Worm (Caenorhabditis elegans) whole organism, L2 larva: ENCODE measurements around the gene ZC395.4.

Experiments used
- C34F6.9 ChIP-seq: fragments of 150-350 bp; optimal IDR thresholded peaks from 2 replicates; lab custom pipeline; 2014; ENCODE audit warnings: missing biosample characterization, missing genetic modification characterization
- F13H6.1 ChIP-seq: sonication (generic microtip); optimal IDR thresholded peaks from 2 replicates; lab custom pipeline; 2016; ENCODE audit warnings: missing genetic modification characterization, missing compliant biosample characterization
- Y55F3AM.14 ChIP-seq: fragments of 200-800 bp; sonication (Bioruptor generic); optimal IDR thresholded peaks from 2 replicates; lab custom pipeline; 2018; ENCODE audit warnings: mild to moderate bottlenecking, missing genetic modification characterization, missing compliant biosample characterization
- alr-1 ChIP-seq: fragments of 150-350 bp; optimal IDR thresholded peaks from 2 replicates; lab custom pipeline; 2014; ENCODE audit warnings: missing biosample characterization, missing genetic modification characterization
- ama-1 ChIP-seq: fragments of 150-350 bp; optimal IDR thresholded peaks from 2 replicates; lab custom pipeline; 2018; ENCODE audit warnings: inconsistent platforms
- blmp-1 ChIP-seq: sonication (generic microtip); optimal IDR thresholded peaks from 2 replicates; lab custom pipeline; 2017; ENCODE audit warnings: missing genetic modification characterization, mild to moderate bottlenecking, missing compliant biosample characterization, antibody characterized with exemption, moderate library complexity; ENCODE audit not compliant: insufficient read depth
- crh-2 ChIP-seq: sonication (generic microtip); optimal IDR thresholded peaks from 2 replicates; lab custom pipeline; 2017; ENCODE audit warnings: missing biosample characterization, missing genetic modification characterization
- dmd-4 ChIP-seq: sonication (generic microtip); optimal IDR thresholded peaks from 2 replicates; lab custom pipeline; 2017; ENCODE audit warnings: missing biosample characterization, missing genetic modification characterization
- egl-27 ChIP-seq: sonication (generic microtip); optimal IDR thresholded peaks from 3 replicates; lab custom pipeline; 2017; ENCODE audit warnings: missing biosample characterization, missing genetic modification reagents, missing genetic modification characterization
- elt-1 ChIP-seq: fragments of 150-350 bp; optimal IDR thresholded peaks from 2 replicates; lab custom pipeline; 2014; ENCODE audit warnings: missing biosample characterization, missing genetic modification characterization
- elt-3 ChIP-seq: sonication (generic microtip); optimal IDR thresholded peaks from 2 replicates; lab custom pipeline; 2017; ENCODE audit warnings: missing biosample characterization, missing genetic modification characterization
- fos-1 ChIP-seq: fragments of 150-350 bp; optimal IDR thresholded peaks from 2 replicates; lab custom pipeline; 2014; ENCODE audit warnings: missing biosample characterization, missing genetic modification characterization
- gmeb-1 ChIP-seq: fragments of 150-350 bp; optimal IDR thresholded peaks from 2 replicates; lab custom pipeline; 2014; ENCODE audit warnings: missing biosample characterization, missing genetic modification characterization
- lin-11 ChIP-seq: fragments of 150-350 bp; sonication (generic microtip); optimal IDR thresholded peaks from 2 replicates; lab custom pipeline; 2014; ENCODE audit warnings: missing biosample characterization, missing genetic modification characterization, inconsistent platforms, mixed read lengths
- lin-13 ChIP-seq: fragments of 150-350 bp; optimal IDR thresholded peaks from 2 replicates; lab custom pipeline; 2014; ENCODE audit warnings: missing biosample characterization, missing genetic modification reagents, missing genetic modification characterization
- lsy-2 ChIP-seq, 2 experiments: fragments of 150-350 bp in 1 of 2; sonication (generic microtip) in 1 of 2; optimal IDR thresholded peaks; 2 replicates each; lab custom pipeline; 2014 to 2017; ENCODE audit warnings: missing biosample characterization in 2 of 2, missing genetic modification characterization in 2 of 2
- nhr-11 ChIP-seq: fragments of 150-350 bp; optimal IDR thresholded peaks from 2 replicates; lab custom pipeline; 2014; ENCODE audit warnings: missing biosample characterization, missing genetic modification characterization
- nhr-12 ChIP-seq: fragments of 150-350 bp; optimal IDR thresholded peaks from 2 replicates; lab custom pipeline; 2014; ENCODE audit warnings: missing biosample characterization, missing genetic modification characterization
- nhr-129 ChIP-seq: fragments of 150-350 bp; optimal IDR thresholded peaks from 2 replicates; lab custom pipeline; 2014; ENCODE audit warnings: missing biosample characterization, missing genetic modification characterization
- nhr-23 ChIP-seq: fragments of 150-350 bp; optimal IDR thresholded peaks from 2 replicates; lab custom pipeline; 2014; ENCODE audit warnings: missing biosample characterization, missing genetic modification reagents, missing genetic modification characterization
- nhr-25 ChIP-seq: fragments of 150-350 bp; sonication (generic microtip); optimal IDR thresholded peaks from 3 replicates; lab custom pipeline; 2014; ENCODE audit warnings: missing biosample characterization, missing genetic modification characterization
- nhr-6 ChIP-seq: fragments of 150-350 bp; optimal IDR thresholded peaks from 2 replicates; lab custom pipeline; 2014; ENCODE audit warnings: missing biosample characterization, missing genetic modification characterization
- nhr-77 ChIP-seq: fragments of 150-350 bp; optimal IDR thresholded peaks from 2 replicates; lab custom pipeline; 2014; ENCODE audit warnings: missing biosample characterization, missing genetic modification characterization
- peb-1 ChIP-seq: fragments of 150-350 bp; optimal IDR thresholded peaks from 2 replicates; lab custom pipeline; 2014; ENCODE audit warnings: missing biosample characterization, missing genetic modification characterization
- sem-4 ChIP-seq: fragments of 150-350 bp; optimal IDR thresholded peaks from 2 replicates; lab custom pipeline; 2014; ENCODE audit warnings: missing biosample characterization, missing genetic modification reagents, missing genetic modification characterization
- sma-3 ChIP-seq: sonication (generic microtip); optimal IDR thresholded peaks from 2 replicates; lab custom pipeline; 2016; ENCODE audit warnings: missing genetic modification reagents, missing genetic modification characterization, missing compliant biosample characterization
- sma-9 ChIP-seq, 2 experiments: fragments of 150-350 bp in 1 of 2; sonication (generic microtip) in 1 of 2; optimal IDR thresholded peaks; 2 replicates each; lab custom pipeline; 2014 to 2016; ENCODE audit warnings: missing genetic modification characterization in 2 of 2, mild to moderate bottlenecking in 1 of 2, missing biosample characterization in 1 of 2, missing compliant biosample characterization in 1 of 2, missing genetic modification reagents in 1 of 2, moderate library complexity in 1 of 2
- snpc-4 ChIP-seq: fragments of 150-350 bp; optimal IDR thresholded peaks from 2 replicates; lab custom pipeline; 2014; ENCODE audit warnings: missing biosample characterization, missing genetic modification characterization
- unc-55 ChIP-seq: fragments of 150-350 bp; sonication (generic microtip); optimal IDR thresholded peaks from 3 replicates; lab custom pipeline; 2014; ENCODE audit warnings: missing biosample characterization, missing genetic modification reagents, missing genetic modification characterization
- unc-62 ChIP-seq: fragments of 150-350 bp; optimal IDR thresholded peaks from 2 replicates; lab custom pipeline; 2014; ENCODE audit warnings: missing biosample characterization, missing genetic modification reagents, missing genetic modification characterization
- zag-1 ChIP-seq: fragments of 150-350 bp; optimal IDR thresholded peaks from 2 replicates; lab custom pipeline; 2014; ENCODE audit warnings: missing biosample characterization, missing genetic modification characterization
- ztf-1 ChIP-seq: fragments of 200-800 bp; sonication (Bioruptor generic); conservative IDR thresholded peaks from 2 replicates; pipeline ENCODE4 v1.3.6; 2022; ENCODE audit warnings: missing genetic modification characterization, missing compliant biosample characterization
- ztf-11 ChIP-seq: sonication (generic microtip); optimal IDR thresholded peaks from 2 replicates; lab custom pipeline; 2017; ENCODE audit warnings: missing biosample characterization, missing genetic modification characterization
- ztf-4 ChIP-seq: fragments of 150-350 bp; optimal IDR thresholded peaks from 2 replicates; lab custom pipeline; 2014; ENCODE audit warnings: missing biosample characterization, missing genetic modification characterization

Gene ZC395.4

ce11 chrIII:5274715-5275355 lies 4.9 kb downstream of the ZC395.4 start, which contains the start of the genes daf-41 and toc-1:
Gene daf-41 (minus strand): TSS chrIII:5274765.
Gene toc-1 (plus strand): TSS chrIII:5275251.
- TF ChIP-seq fos-1 (tag; lab: Kevin White, UChicago): peak; percentile 23
- TF ChIP-seq crh-2: peak; percentile 55
- peak; percentile 30 for TF ChIP-seq ztf-4
- TF ChIP-seq nhr-25 (tag; lab: Kevin White, UChicago): peak; percentile 3
- TF ChIP-seq nhr-11 (tag; lab: Kevin White, UChicago): no peak
- TF ChIP-seq alr-1: no peak
- TF ChIP-seq lin-11 (tag; lab: Kevin White, UChicago): peak; percentile 68
- peak; percentile 4 for TF ChIP-seq F13H6.1
- peak; percentile 31 for TF ChIP-seq nhr-129
- peak; percentile 11 for TF ChIP-seq gmeb-1 (tag; lab: Kevin White, UChicago)
- TF ChIP-seq unc-55: peak; percentile 66
- no peak for TF ChIP-seq nhr-23 (tag; lab: Kevin White, UChicago)
- no peak for TF ChIP-seq snpc-4 (tag; lab: Kevin White, UChicago)
- TF ChIP-seq lin-13 (GFP tag; lab: Kevin White, UChicago): peak; percentile 62
- peak; percentile 82 for TF ChIP-seq C34F6.9 (tag; lab: Kevin White, UChicago)
- TF ChIP-seq lsy-2 (tag; optimal IDR thresholded peaks at IDR 0.05; lab: Kevin White, UChicago): peak in 1 of 2 experiments; percentile 73

ce11 chrIII:5277740-5278139 lies 7.8 kb downstream of the ZC395.4 start, which contains the start of gene clk-1:
Gene clk-1 (plus strand): TSS chrIII:5277894.
- TF ChIP-seq nhr-12 (tag; lab: Kevin White, UChicago) (no peak), egl-27 (tag; lab: Kevin White, UChicago) (no peak), sma-9 (GFP tag; optimal IDR thresholded peaks at IDR 0.05; lab: Kevin White, UChicago) (no peak), sma-9 (tag; optimal IDR thresholded peaks at IDR 0.05; lab: Kevin White, UChicago) (no peak), lsy-2 (tag; optimal IDR thresholded peaks at IDR 0.05; lab: Kevin White, UChicago) (no peak), ztf-11 (tag; lab: Kevin White, UChicago) (no peak), lin-13 (GFP tag; lab: Kevin White, UChicago) (no peak), nhr-25 (tag; lab: Kevin White, UChicago) (no peak), ztf-4 (no peak), unc-55 (no peak), zag-1 (tag; lab: Kevin White, UChicago) (no peak), ama-1 (lab: Kevin White, UChicago) (no peak), unc-62 (no peak), alr-1 (no peak), nhr-6 (tag; lab: Kevin White, UChicago) (no peak), nhr-77 (no peak)

ce11 chrIII:5280228-5280627 lies 10.3 kb downstream of the ZC395.4 start:
- TF ChIP-seq nhr-129 (peak; percentile 43), lsy-2 (tag; optimal IDR thresholded peaks at IDR 0.05; lab: Kevin White, UChicago) (peak in 1 of 2 experiments; percentile 46), sma-9 (GFP tag; optimal IDR thresholded peaks at IDR 0.05; lab: Kevin White, UChicago) (peak; percentile 14), sma-9 (tag; optimal IDR thresholded peaks at IDR 0.05; lab: Kevin White, UChicago) (no peak), nhr-77 (no peak), dmd-4 (tag; lab: Kevin White, UChicago) (no peak), nhr-23 (tag; lab: Kevin White, UChicago) (no peak), C34F6.9 (tag; lab: Kevin White, UChicago) (peak; percentile 31), crh-2 (peak; percentile 17), unc-55 (peak; percentile 14), peb-1 (tag; lab: Kevin White, UChicago) (no peak), elt-3 (no peak), ztf-11 (tag; lab: Kevin White, UChicago) (no peak), egl-27 (tag; lab: Kevin White, UChicago) (peak; percentile 34), ztf-4 (no peak), elt-1 (tag; lab: Kevin White, UChicago) (no peak)
- TF ChIP-seq, all 48 proteins: peak for 7

ce11 chrIII:5285484-5285883 lies 15.6 kb downstream of the ZC395.4 start:
- TF ChIP-seq nhr-77: no peak
- TF ChIP-seq sma-3 (GFP tag; lab: Kevin White, UChicago): no peak
- no peak for TF ChIP-seq nhr-25 (tag; lab: Kevin White, UChicago)
- TF ChIP-seq ztf-1 (GFP tag; lab: Robert Waterston, UW): no peak
- no peak for TF ChIP-seq gmeb-1 (tag; lab: Kevin White, UChicago)
- TF ChIP-seq blmp-1 (tag; lab: Kevin White, UChicago): no peak
- TF ChIP-seq zag-1 (tag; lab: Kevin White, UChicago): no peak
- no peak for TF ChIP-seq F13H6.1
- TF ChIP-seq sem-4: no peak
- no peak for TF ChIP-seq lin-13 (GFP tag; lab: Kevin White, UChicago)
- TF ChIP-seq Y55F3AM.14: no peak
